Worm (Caenorhabditis elegans) whole organism, L2 larva: ENCODE data around the gene nas-17.

ENCODE experiments used
- ama-1 ChIP-seq: fragments of 150-350 bp; optimal IDR thresholded peaks from 2 replicates; lab custom pipeline; 2018; ENCODE audit warnings: inconsistent platforms
- ceh-16 ChIP-seq: fragments of 150-350 bp; optimal IDR thresholded peaks from 2 replicates; lab custom pipeline; 2014; ENCODE audit warnings: missing biosample characterization, missing genetic modification characterization
- ceh-82 ChIP-seq: fragments of 150-350 bp; optimal IDR thresholded peaks from 2 replicates; lab custom pipeline; 2014; ENCODE audit warnings: missing biosample characterization, missing genetic modification characterization
- dmd-4 ChIP-seq: sonication (generic microtip); optimal IDR thresholded peaks from 2 replicates; lab custom pipeline; 2017; ENCODE audit warnings: missing biosample characterization, missing genetic modification characterization
- elt-3 ChIP-seq: sonication (generic microtip); optimal IDR thresholded peaks from 2 replicates; lab custom pipeline; 2017; ENCODE audit warnings: missing biosample characterization, missing genetic modification characterization
- fos-1 ChIP-seq: fragments of 150-350 bp; optimal IDR thresholded peaks from 2 replicates; lab custom pipeline; 2014; ENCODE audit warnings: missing biosample characterization, missing genetic modification characterization
- lsy-2 ChIP-seq, 2 experiments: fragments of 150-350 bp in 1 of 2; sonication (generic microtip) in 1 of 2; optimal IDR thresholded peaks; 2 replicates each; lab custom pipeline; 2014 to 2017; ENCODE audit warnings: missing biosample characterization in 2 of 2, missing genetic modification characterization in 2 of 2
- nhr-11 ChIP-seq: fragments of 150-350 bp; optimal IDR thresholded peaks from 2 replicates; lab custom pipeline; 2014; ENCODE audit warnings: missing biosample characterization, missing genetic modification characterization
- nhr-21 ChIP-seq: fragments of 150-350 bp; optimal IDR thresholded peaks from 2 replicates; lab custom pipeline; 2014; ENCODE audit warnings: missing biosample characterization, missing genetic modification characterization
- snpc-4 ChIP-seq: fragments of 150-350 bp; optimal IDR thresholded peaks from 2 replicates; lab custom pipeline; 2014; ENCODE audit warnings: missing biosample characterization, missing genetic modification characterization
- unc-39 ChIP-seq: fragments of 150-350 bp; optimal IDR thresholded peaks from 2 replicates; lab custom pipeline; 2014; ENCODE audit warnings: missing biosample characterization, missing genetic modification characterization
- zag-1 ChIP-seq: fragments of 150-350 bp; optimal IDR thresholded peaks from 2 replicates; lab custom pipeline; 2014; ENCODE audit warnings: missing biosample characterization, missing genetic modification characterization
- ztf-4 ChIP-seq: fragments of 150-350 bp; optimal IDR thresholded peaks from 2 replicates; lab custom pipeline; 2014; ENCODE audit warnings: missing biosample characterization, missing genetic modification characterization

DNA sequence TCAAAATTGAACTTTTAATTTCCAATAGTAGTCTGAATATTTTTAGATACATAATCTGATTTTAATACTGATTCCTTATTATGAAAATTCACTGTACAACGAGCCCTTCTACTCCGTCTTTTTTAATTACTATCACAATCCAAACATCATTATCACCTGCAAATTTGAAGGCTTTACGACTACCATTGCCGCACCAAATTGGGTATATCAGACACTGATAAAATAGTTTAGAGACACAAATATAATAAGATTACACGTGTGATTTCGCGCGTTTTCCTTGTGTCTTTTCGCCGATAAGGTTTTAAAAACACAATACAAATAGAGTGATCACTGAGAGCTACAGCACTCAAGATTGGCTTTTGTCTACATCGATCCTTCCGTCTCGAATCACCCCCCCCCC lies 4.3 kb downstream of the nas-17 start:
- TF ChIP-seq zag-1: no peak
- no peak for TF ChIP-seq ama-1 (lab: Kevin White, UChicago)
- TF ChIP-seq ceh-16 (tag; lab: Kevin White, UChicago): no peak
- TF ChIP-seq unc-39 (tag; lab: Kevin White, UChicago): no peak
- no peak for TF ChIP-seq nhr-11 (tag; lab: Kevin White, UChicago)
- no peak for TF ChIP-seq ztf-4 (tag; lab: Kevin White, UChicago)
- no peak for TF ChIP-seq dmd-4 (tag; lab: Kevin White, UChicago)
- no peak for TF ChIP-seq elt-3
- no peak for TF ChIP-seq ceh-82
- no peak for TF ChIP-seq nhr-21
- no peak for TF ChIP-seq lsy-2 (tag; optimal IDR thresholded peaks at IDR 0.05; lab: Kevin White, UChicago)
- TF ChIP-seq snpc-4 (tag; lab: Kevin White, UChicago): no peak
- peak; percentile 71 for TF ChIP-seq fos-1 (tag; lab: Kevin White, UChicago)
